Fruit fly (Drosophila melanogaster) whole organism: ENCODE results near the gene CG33159.

Experiments used
- CG8478 ChIP-seq: fragments of >200 bp; optimal IDR thresholded peaks from 2 replicates; lab custom pipeline; 2018; ENCODE audit warnings: inconsistent platforms
- pan ChIP-seq: fragments of >200 bp; optimal IDR thresholded peaks from 2 replicates; lab custom pipeline; 2017
- psq ChIP-seq: fragments of >200 bp; optimal IDR thresholded peaks from 2 replicates; lab custom pipeline; 2017
- usp ChIP-seq: fragments of >200 bp; optimal IDR thresholded peaks from 2 replicates; lab custom pipeline; 2017; ENCODE audit warnings: missing biosample characterization, missing genetic modification characterization, mixed read lengths

dm6 chr3L:3242121-3243083 lies 38.2 kb upstream of the CG33159 start:
- TF ChIP-seq psq (lab: Kevin White, UChicago) (no peak), usp (GFP tag; lab: Kevin White, UChicago) (no peak), CG8478 (lab: Kevin White, UChicago) (no peak), pan (lab: Kevin White, UChicago) (no peak)
